Fruit fly (Drosophila melanogaster): Measurements from ENCODE around the gene CG13315.

CG13315 gene

dm6 chr3L:9141998-9142397 is 45.3 kb downstream of the CG13315 start:
- TF ChIP-seq Snoo (tag; optimal IDR thresholded peaks at IDR 0.05) (no peak), CG14655 (GFP tag; optimal IDR thresholded peaks at IDR 0.05) (no peak), CG10348 (GFP tag; IDR thresholded peaks at IDR 0.05) (no peak), EcR (GFP tag; optimal IDR thresholded peaks at IDR 0.05) (no peak), fd96Ca (GFP tag; IDR thresholded peaks at IDR 0.05) (no peak), Pif1A (GFP tag; optimal IDR thresholded peaks at IDR 0.05) (no peak), CG4496 (GFP tag; IDR thresholded peaks at IDR 0.05) (no peak), CG8159 (tag; optimal IDR thresholded peaks at IDR 0.05) (no peak), CG32121 (GFP tag; IDR thresholded peaks at IDR 0.05) (no peak), D1 (tag; optimal IDR thresholded peaks at IDR 0.05) (no peak), CG12605 (GFP tag; IDR thresholded peaks at IDR 0.05) (no peak), CG17806 (tag; optimal IDR thresholded peaks at IDR 0.05) (no peak), rn (GFP tag; IDR thresholded peaks at IDR 0.05) (no peak), CG8301 (tag; optimal IDR thresholded peaks at IDR 0.05) (no peak), CG34367 (tag; optimal IDR thresholded peaks at IDR 0.05) (no peak), CG13204 (GFP tag; optimal IDR thresholded peaks at IDR 0.05) (no peak), Pif1B (GFP tag; optimal IDR thresholded peaks at IDR 0.05) (no peak), CG9948 (tag; optimal IDR thresholded peaks at IDR 0.05) (no peak)

Data from whole organism, pupa.